Fruit fly (Drosophila melanogaster): ENCODE data around the gene Nup160.

DNA sequence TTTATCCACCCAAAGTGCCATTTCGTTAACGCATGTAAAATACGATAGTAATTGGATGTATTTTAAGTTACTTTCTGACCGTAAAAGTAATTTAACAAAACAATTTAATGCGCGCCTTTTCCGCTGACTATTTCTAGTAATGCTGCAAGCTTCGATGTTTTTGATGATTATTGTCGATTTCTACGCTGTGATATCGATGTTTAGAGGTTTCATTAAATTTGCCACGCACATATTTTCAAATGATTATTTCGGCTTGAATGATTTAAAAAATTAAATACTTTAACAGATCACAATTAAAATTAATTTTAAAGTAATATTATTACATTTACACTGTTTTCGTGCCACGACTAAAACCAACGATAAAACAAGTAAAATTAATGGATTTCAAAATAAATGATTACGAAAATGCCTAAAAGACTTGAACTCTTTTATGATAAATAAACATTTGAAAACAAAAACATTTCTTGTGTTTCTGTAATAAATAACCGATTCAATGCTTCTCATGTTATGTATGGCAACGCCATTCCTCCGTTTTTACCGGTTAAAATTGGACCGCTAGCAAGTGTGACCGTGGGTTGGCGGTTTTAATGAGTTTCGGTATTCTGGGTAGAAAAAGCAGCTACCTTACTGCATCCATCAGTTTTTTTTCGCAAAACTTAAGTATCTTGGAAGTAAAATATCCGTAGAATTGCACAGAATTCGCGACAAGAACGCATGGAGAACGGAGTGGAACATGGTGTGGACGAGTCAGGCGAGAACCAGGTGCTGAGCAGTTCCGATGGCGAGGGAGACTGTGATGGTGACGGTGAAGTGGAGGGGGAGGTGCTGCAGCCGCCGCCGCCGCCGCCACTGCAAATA lies 6.8 kb downstream of the Nup160 start, which contains the start of the genes RfC38 and CG4751:
- TF ChIP-seq CG3032 (tag; optimal IDR thresholded peaks at IDR 0.05) (no peak), Lpt (GFP tag; optimal IDR thresholded peaks at IDR 0.05) (no peak), Ets21C (GFP tag; optimal IDR thresholded peaks at IDR 0.05) (no peak), fd59A (GFP tag; optimal IDR thresholded peaks at IDR 0.05) (no peak), dsx (GFP tag; optimal IDR thresholded peaks at IDR 0.05; ENCODE audit: poor library complexity, severe bottlenecking) (no peak), CG10631 (GFP tag; optimal IDR thresholded peaks at IDR 0.05) (no peak), vri (GFP tag; optimal IDR thresholded peaks at IDR 0.05) (no peak), Smox (GFP tag; optimal IDR thresholded peaks at IDR 0.05) (no peak)
